Worm (Caenorhabditis elegans): ENCODE measurements around the gene fbxa-144.

fbxa-144 gene

DNA sequence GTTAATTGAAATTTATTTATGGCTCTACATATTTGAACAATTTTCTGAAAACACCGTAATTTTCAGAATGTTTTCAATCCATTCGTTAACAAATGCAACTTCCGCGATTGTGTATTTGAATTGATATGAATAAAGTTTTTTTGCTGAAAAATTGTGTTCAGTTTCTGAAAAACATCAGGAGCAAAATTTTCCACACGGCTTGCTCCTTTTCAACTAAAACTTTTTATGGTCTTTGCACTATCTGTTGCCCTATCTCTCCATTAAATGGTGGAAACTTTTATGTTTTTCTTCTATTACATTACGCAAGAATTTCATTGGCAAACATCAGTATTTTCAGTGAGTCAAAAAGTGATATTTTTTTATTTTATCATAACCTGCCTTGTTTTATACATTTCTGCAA, 16.2 kb upstream of the fbxa-144 start, which contains the start of gene F10A3.4:
Gene F10A3.4 (plus strand): TSS at position 301 of the 400 bp plus-strand sequence.
- TF ChIP-seq madf-2 (tag; optimal IDR thresholded peaks at IDR 0.05) (no peak), fax-1 (tag; optimal IDR thresholded peaks at IDR 0.05) (no peak), ahr-1 (tag; optimal IDR thresholded peaks at IDR 0.05) (no peak), T23F11.4 (GFP tag; optimal IDR thresholded peaks at IDR 0.05) (no peak), ceh-2 (tag; optimal IDR thresholded peaks at IDR 0.05) (no peak), dve-1 (tag; optimal IDR thresholded peaks at IDR 0.05) (no peak), fkh-10 (GFP tag; optimal IDR thresholded peaks at IDR 0.05) (no peak), pqm-1 (tag; optimal IDR thresholded peaks at IDR 0.05) (no peak), hlh-30 (tag; optimal IDR thresholded peaks at IDR 0.05; ENCODE audit: insufficient read depth) (no peak), ceh-6 (GFP tag; optimal IDR thresholded peaks at IDR 0.05) (no peak), ceh-14 (tag; optimal IDR thresholded peaks at IDR 0.05) (no peak), mec-3 (tag; optimal IDR thresholded peaks at IDR 0.05; ENCODE audit: borderline replicate concordance) (no peak), fkh-6 (tag; optimal IDR thresholded peaks at IDR 0.05) (no peak), rnt-1 (tag; optimal IDR thresholded peaks at IDR 0.05) (no peak), pag-3 (tag; optimal IDR thresholded peaks at IDR 0.05; ENCODE audit: borderline replicate concordance) (no peak), sdc-2 (tag; optimal IDR thresholded peaks at IDR 0.05) (no peak)

ce11 chrV:16145009-16145408, 12.4 kb upstream of the fbxa-144 start:
- no peak for TF ChIP-seq zip-5 (tag; optimal IDR thresholded peaks at IDR 0.05)
- TF ChIP-seq ceh-6 (GFP tag; optimal IDR thresholded peaks at IDR 0.05): no peak
- no peak for TF ChIP-seq ceh-18 (tag; optimal IDR thresholded peaks at IDR 0.05)
- TF ChIP-seq pha-4 (tag; optimal IDR thresholded peaks at IDR 0.05): no peak
- no peak for TF ChIP-seq ttx-3 (tag; optimal IDR thresholded peaks at IDR 0.05)
- no peak for TF ChIP-seq ceh-2 (tag; optimal IDR thresholded peaks at IDR 0.05)
- TF ChIP-seq ceh-19 (GFP tag; optimal IDR thresholded peaks at IDR 0.05): no peak
- TF ChIP-seq ceh-22 (tag; optimal IDR thresholded peaks at IDR 0.05): no peak
- no peak for TF ChIP-seq gmeb-2 (tag; optimal IDR thresholded peaks at IDR 0.05)
- TF ChIP-seq ref-2 (tag; optimal IDR thresholded peaks at IDR 0.05): no peak
- TF ChIP-seq ceh-45 (GFP tag; IDR thresholded peaks at IDR 0.05): no peak
- TF ChIP-seq C38D4.7 (GFP tag; optimal IDR thresholded peaks at IDR 0.05): no peak
- no peak for TF ChIP-seq elt-2 (tag; optimal IDR thresholded peaks at IDR 0.05)
- TF ChIP-seq ceh-24 (tag; optimal IDR thresholded peaks at IDR 0.05): no peak
- no peak for TF ChIP-seq npax-4 (tag; optimal IDR thresholded peaks at IDR 0.05)
- TF ChIP-seq sox-4 (tag; optimal IDR thresholded peaks at IDR 0.05): no peak
- TF ChIP-seq ceh-14 (tag; optimal IDR thresholded peaks at IDR 0.05): no peak
- TF ChIP-seq dve-1 (tag; optimal IDR thresholded peaks at IDR 0.05): no peak
- TF ChIP-seq elt-4 (tag; optimal IDR thresholded peaks at IDR 0.05): no peak

- TF ChIP-seq odd-2 (tag; optimal IDR thresholded peaks at IDR 0.05) (no peak), ceh-45 (GFP tag; IDR thresholded peaks at IDR 0.05) (no peak), ets-4 (tag; optimal IDR thresholded peaks at IDR 0.05) (no peak), nfya-1 (tag; optimal IDR thresholded peaks at IDR 0.05) (no peak), C38D4.7 (GFP tag; optimal IDR thresholded peaks at IDR 0.05) (no peak)
Measured at ce11 chrV:16143066-16143581, 10.5 kb upstream of the fbxa-144 start, which contains the start of gene fbxa-88. Gene fbxa-88 (minus strand): TSS chrV:16143116.

DNA sequence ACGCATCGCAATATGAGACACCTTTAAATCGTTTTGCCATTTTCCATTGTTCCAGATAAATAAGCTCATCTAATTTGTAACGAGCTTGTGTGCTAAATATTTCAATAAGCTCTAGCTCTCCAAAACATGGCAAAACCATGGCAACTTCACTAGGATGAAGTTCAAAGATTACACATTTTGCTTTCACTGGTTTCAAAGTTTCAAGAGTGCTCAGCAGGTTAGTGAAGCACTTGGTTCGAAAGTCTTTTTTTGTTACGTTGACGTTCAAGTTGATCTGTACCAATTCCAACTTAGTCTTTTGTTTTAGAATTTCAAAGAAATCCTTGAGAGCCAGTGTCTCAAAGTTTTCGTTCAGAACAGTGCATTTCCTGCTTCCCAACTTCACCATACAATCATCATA, 9.8 kb upstream of the fbxa-144 start, which contains the start of gene fbxa-18:
Gene fbxa-18 (plus strand): TSS at position 301 of the 400 bp plus-strand sequence.
- TF ChIP-seq che-1 (tag; optimal IDR thresholded peaks at IDR 0.05) (no peak), rnt-1 (tag; optimal IDR thresholded peaks at IDR 0.05) (no peak), pat-9 (tag; optimal IDR thresholded peaks at IDR 0.05) (no peak)
